Fruit fly (Drosophila melanogaster): Measurements from ENCODE around the gene CG43638.

dm6 chr3L:12081679-12082520, 37.5 kb downstream of the CG43638 start, which contains the start of gene Sema5c:
- TF ChIP-seq CG8478 (optimal IDR thresholded peaks at IDR 0.05): no peak
- no peak for TF ChIP-seq CTCF (optimal IDR thresholded peaks at IDR 0.05)
